Fruit fly (Drosophila melanogaster) ovary, adult (tissue): ENCODE measurements around the gene DopEcR.

Experiments
- CG17801 ChIP-seq: fragments of 200-800 bp; optimal IDR thresholded peaks from 2 replicates; lab custom pipeline; 2019; ENCODE audit warnings: missing biosample characterization, mild to moderate bottlenecking, missing genetic modification characterization, moderate library complexity; ENCODE audit not compliant: partially characterized antibody

DopEcR gene

dm6 chr3L:4322032-4322617 lies 58.1 kb downstream of the DopEcR start, which contains the start of gene CG15014:
TSS of gene CG15014 (minus strand) at chr3L:4322259.
- TF ChIP-seq CG17801 (GFP tag; lab: Kevin White, UChicago): no peak

DNA sequence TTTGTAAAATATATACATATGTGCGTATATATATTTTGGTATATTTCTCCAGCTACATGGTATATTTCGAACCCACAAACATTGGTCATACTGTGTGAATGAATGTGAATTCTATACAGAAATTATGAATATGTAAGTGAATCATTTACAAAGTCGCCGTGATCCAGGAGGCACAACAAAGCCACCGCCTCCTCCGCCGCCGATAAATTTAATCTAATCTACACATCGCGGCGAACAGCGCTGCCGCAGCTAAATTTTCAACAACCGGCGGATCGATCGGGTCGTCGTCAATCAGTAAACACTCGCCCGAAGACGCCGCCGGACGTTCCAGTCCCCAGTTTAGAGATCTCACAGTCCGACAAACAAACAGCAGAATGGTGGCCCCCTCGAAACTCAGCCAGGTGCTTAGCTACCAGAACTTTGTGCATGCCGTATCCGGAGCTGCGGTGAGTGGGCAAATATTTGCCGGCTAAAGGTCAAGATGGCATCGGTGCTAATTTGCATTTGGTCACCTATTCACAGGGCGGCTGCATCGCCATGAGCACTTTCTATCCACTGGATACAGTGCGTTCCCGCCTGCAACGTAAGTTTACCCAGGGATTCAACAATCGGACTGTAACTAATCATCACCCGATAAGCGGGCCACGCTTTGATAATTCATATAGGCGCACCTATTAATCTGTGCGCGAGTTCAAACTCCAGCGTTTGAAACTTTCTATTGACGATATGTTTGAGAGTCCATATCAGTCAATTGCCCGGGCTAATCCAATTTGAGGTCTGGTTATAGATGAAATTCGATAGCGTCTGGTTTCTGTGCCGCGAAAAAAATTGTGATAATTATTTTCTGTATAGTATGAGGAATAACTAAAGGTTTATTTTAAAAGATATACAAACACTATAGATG lies 61.3 kb downstream of the DopEcR start, which contains the start of gene PMP34:
Gene PMP34 (plus strand): TSS at position 79 of the 904 bp plus-strand sequence.
- peak; percentile 27 for TF ChIP-seq CG17801 (GFP tag; lab: Kevin White, UChicago)
